Worm (Caenorhabditis elegans): ENCODE results near the gene arrd-4.

arrd-4 gene

DNA sequence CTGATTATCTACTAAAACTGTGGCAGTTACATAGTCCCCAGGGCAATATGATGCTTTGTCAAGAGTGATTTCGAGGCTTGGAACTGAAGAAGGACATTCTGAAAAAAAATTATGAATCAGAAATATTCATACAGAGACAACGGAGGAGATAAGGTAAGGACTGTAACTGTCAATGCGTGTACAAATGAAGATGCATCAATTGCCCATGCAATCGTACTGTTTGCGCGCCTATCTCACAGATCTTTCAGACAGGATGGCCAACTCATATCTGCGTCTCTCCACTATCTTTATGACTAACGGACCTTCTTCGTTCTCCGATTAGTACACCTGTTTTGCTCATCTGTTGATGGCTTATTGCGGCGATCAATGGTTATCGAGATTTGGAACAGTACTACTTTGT lies 2.2 kb upstream of the arrd-4 start, which contains the start of gene ZK938.11:
ZK938.11 (minus strand) TSS at position 101 of the 400 bp plus-strand sequence.
- no peak for TF ChIP-seq ets-4 (GFP tag; optimal IDR thresholded peaks at IDR 0.05)
- no peak for TF ChIP-seq mcd-1 (GFP tag; IDR thresholded peaks at IDR 0.05)
- no peak for TF ChIP-seq B0261.1 (tag; optimal IDR thresholded peaks at IDR 0.05)
- no peak for TF ChIP-seq lin-26 (GFP tag; IDR thresholded peaks at IDR 0.05)
- TF ChIP-seq aptf-3 (GFP tag; IDR thresholded peaks at IDR 0.05): no peak

DNA sequence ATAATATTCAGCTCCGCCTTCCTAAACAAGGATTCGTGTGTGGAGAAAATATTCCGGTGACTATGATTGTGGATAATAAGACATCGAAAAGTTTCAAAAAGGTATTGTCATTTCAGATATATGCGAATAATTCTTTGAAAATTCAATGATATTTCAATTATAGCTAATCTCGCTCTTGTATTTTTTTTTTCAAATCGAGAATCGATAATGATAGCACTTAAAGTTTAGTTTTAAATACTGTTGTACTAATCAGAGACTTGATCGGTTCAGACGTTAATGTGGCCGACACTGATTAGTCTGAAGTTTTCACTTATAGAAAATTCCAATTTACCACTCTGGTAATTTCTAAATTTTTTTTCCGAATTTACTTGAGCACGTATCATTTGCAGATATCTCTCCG lies 2.2 kb downstream of the arrd-4 start:
- TF ChIP-seq madf-10 (tag; optimal IDR thresholded peaks at IDR 0.05): no peak
- no peak for TF ChIP-seq bed-2 (GFP tag; IDR thresholded peaks at IDR 0.05)
- TF ChIP-seq Y53F4B.3 (GFP tag; IDR thresholded peaks at IDR 0.05): no peak
- no peak for TF ChIP-seq cebp-2 (GFP tag; IDR thresholded peaks at IDR 0.05)
- TF ChIP-seq F22D6.2 (tag; optimal IDR thresholded peaks at IDR 0.05): no peak
- TF ChIP-seq him-1 (tag; optimal IDR thresholded peaks at IDR 0.05): no peak
- no peak for TF ChIP-seq nhr-179 (tag; optimal IDR thresholded peaks at IDR 0.05)
- TF ChIP-seq zim-3 (tag; optimal IDR thresholded peaks at IDR 0.05): no peak

DNA sequence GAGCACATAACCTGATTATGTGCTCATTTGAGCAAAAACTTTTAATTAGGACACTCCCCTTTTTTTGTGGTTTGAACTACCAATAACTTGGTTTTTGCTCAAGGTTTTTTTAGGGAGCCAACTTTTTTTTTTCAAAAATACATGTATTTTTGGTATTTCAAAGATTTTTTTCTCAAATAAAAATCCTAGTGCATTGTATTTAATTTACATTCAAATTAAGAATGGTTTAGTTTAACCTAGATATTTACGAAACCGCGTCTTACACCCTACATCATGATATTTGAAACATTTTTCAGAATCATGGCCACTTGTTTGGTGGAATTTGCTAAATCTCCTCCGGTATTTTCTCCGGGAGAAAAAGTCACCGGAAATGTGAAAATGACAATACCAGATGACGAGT lies 3.2 kb downstream of the arrd-4 start, which contains the start of gene arrd-5:
arrd-5 (plus strand) TSS at position 301 of the 400 bp plus-strand sequence.
- TF ChIP-seq Y56A3A.18 (GFP tag; IDR thresholded peaks at IDR 0.05) (no peak), ztf-18 (tag; optimal IDR thresholded peaks at IDR 0.05) (no peak), snpc-3.4 (tag; optimal IDR thresholded peaks at IDR 0.05) (no peak), ceh-40 (GFP tag; IDR thresholded peaks at IDR 0.05) (no peak), B0336.3 (GFP tag; IDR thresholded peaks at IDR 0.05) (no peak), F33H1.4 (GFP tag; IDR thresholded peaks at IDR 0.05) (no peak)

DNA sequence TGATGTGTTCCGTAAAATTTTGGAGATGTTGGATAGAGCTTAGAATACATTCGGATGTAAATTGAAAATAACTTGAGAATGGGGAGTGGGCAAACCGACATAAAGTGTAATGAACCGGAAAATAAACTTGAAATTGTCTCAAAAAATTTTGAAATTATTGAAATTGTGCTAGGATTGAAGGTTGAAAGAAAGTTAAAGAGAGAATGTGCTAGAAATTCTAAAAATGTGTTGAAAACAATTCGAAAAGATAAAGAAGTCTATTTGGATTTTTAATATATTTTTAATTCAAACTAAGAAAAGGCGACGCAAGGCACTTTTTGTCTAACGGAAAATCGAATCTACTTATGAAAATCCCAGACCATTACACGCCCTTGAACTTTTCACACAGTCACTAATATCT lies 4.3 kb downstream of the arrd-4 start, which contains the start of gene ZK938.3:
ZK938.3 (minus strand) TSS at position 101 of the 400 bp plus-strand sequence.
- TF ChIP-seq nfya-1 (tag; optimal IDR thresholded peaks at IDR 0.05; ENCODE audit: borderline replicate concordance, insufficient read depth) (no peak), ama-1 (optimal IDR thresholded peaks at IDR 0.05) (no peak), ama-1 (GFP tag; optimal IDR thresholded peaks at IDR 0.05) (no peak), Y56A3A.18 (GFP tag; IDR thresholded peaks at IDR 0.05) (no peak), ztf-18 (tag; optimal IDR thresholded peaks at IDR 0.05) (no peak), zim-3 (tag; optimal IDR thresholded peaks at IDR 0.05) (no peak), ceh-100 (GFP tag; IDR thresholded peaks at IDR 0.05) (no peak), nhr-120 (GFP tag; IDR thresholded peaks at IDR 0.05) (no peak), Y67H2A.10 (GFP tag; conservative IDR thresholded peaks at IDR 0.05) (no peak), F52B5.7 (tag; optimal IDR thresholded peaks at IDR 0.05) (no peak), bed-1 (GFP tag; IDR thresholded peaks at IDR 0.05) (no peak), rpc-1 (optimal IDR thresholded peaks at IDR 0.05) (no peak), rpc-1 (tag; optimal IDR thresholded peaks at IDR 0.05) (no peak), rcor-1 (GFP tag; IDR thresholded peaks at IDR 0.05) (no peak), mxl-1 (tag; optimal IDR thresholded peaks at IDR 0.05) (no peak), let-607 (tag; optimal IDR thresholded peaks at IDR 0.05) (no peak), let-526 (GFP tag; IDR thresholded peaks at IDR 0.05) (no peak), F55B11.4 (tag; optimal IDR thresholded peaks at IDR 0.05; ENCODE audit: borderline replicate concordance, insufficient read depth) (no peak), tbx-9 (tag; optimal IDR thresholded peaks at IDR 0.05; ENCODE audit: borderline replicate concordance) (no peak)

DNA sequence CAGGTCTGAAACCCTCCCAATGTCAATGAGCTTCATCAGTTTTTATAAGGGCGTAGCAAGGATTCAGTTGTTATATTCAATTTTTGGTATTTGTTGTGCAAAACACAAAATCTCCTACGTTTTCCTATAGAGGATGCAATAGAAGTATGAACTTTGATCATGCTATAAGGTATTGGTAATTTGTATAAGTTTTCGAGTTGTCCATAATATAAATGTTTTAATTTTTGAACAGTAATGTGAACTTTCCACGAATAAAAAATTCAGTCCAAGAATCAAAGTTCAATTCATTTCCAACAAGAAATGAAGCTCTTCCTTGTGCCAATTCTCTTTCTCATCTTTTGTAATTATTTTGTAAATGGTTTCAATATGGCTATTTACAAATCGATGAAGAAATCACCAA lies 7.1 kb downstream of the arrd-4 start, which contains the start of gene ZK938.12:
ZK938.12 (plus strand) TSS at position 301 of the 400 bp plus-strand sequence.
- TF ChIP-seq ccch-3 (GFP tag; optimal IDR thresholded peaks at IDR 0.05): no peak
- no peak for TF ChIP-seq Y53G8AR.9 (GFP tag; conservative IDR thresholded peaks at IDR 0.05)
- TF ChIP-seq F33H1.4 (GFP tag; IDR thresholded peaks at IDR 0.05): no peak
